Worm (Caenorhabditis elegans) whole organism, young adult: ENCODE results near the gene str-118.
"Not testable (repeated sequence)": the region's sequence is repeated elsewhere in the genome, so short reads cannot be mapped to it uniquely, and the experiment has no call there.

Experiments used
- D2030.7 ChIP-seq: fragments of 200-800 bp; sonication (Bioruptor generic); IDR thresholded peaks from 2 replicates; pipeline ENCODE4 v1.3.6; 2022; ENCODE audit warnings: missing genetic modification reagents, missing genetic modification characterization, missing compliant biosample characterization
- F10E7.11 ChIP-seq: sonication (generic microtip); optimal IDR thresholded peaks from 2 replicates; lab custom pipeline; 2017; ENCODE audit warnings: mild to moderate bottlenecking, missing genetic modification characterization, moderate library complexity, missing compliant biosample characterization
- F23B12.7 ChIP-seq: sonication (generic microtip); optimal IDR thresholded peaks from 2 replicates; lab custom pipeline; 2017; ENCODE audit warnings: missing genetic modification characterization, mild to moderate bottlenecking, missing compliant biosample characterization, antibody characterized with exemption, moderate library complexity; ENCODE audit not compliant: insufficient read depth
- F37B4.10 ChIP-seq: fragments of 200-800 bp; sonication (Bioruptor generic); IDR thresholded peaks from 2 replicates; pipeline ENCODE4 v1.3.6; 2022; ENCODE audit warnings: missing genetic modification characterization, missing compliant biosample characterization
- F57A8.1 ChIP-seq: fragments of 200-800 bp; sonication (Bioruptor generic); optimal IDR thresholded peaks from 2 replicates; lab custom pipeline; 2018; ENCODE audit warnings: mild to moderate bottlenecking, missing genetic modification characterization, moderate library complexity, missing compliant biosample characterization
- K11D2.4 ChIP-seq: fragments of 200-800 bp; sonication (Bioruptor generic); IDR thresholded peaks from 2 replicates; pipeline ENCODE4 v1.3.6; 2022; ENCODE audit warnings: missing genetic modification reagents, missing genetic modification characterization, missing compliant biosample characterization
- T07F8.4 ChIP-seq: sonication (generic microtip); optimal IDR thresholded peaks from 2 replicates; lab custom pipeline; 2016; ENCODE audit warnings: mild to moderate bottlenecking, missing genetic modification characterization, moderate library complexity, missing compliant biosample characterization
- T26A5.8 ChIP-seq: sonication (generic microtip); optimal IDR thresholded peaks from 2 replicates; lab custom pipeline; 2016; ENCODE audit warnings: missing genetic modification characterization, missing compliant biosample characterization
- Y53G8AR.9 ChIP-seq: fragments of 200-800 bp; sonication (Bioruptor generic); conservative IDR thresholded peaks from 2 replicates; pipeline ENCODE4 v1.3.6; 2022; ENCODE audit warnings: missing genetic modification reagents, missing genetic modification characterization, missing compliant biosample characterization
- Y95B8A.8 ChIP-seq: fragments of 200-800 bp; sonication (Bioruptor generic); IDR thresholded peaks from 2 replicates; pipeline ENCODE4 v1.3.6; 2022; ENCODE audit warnings: missing genetic modification reagents, missing genetic modification characterization, missing compliant biosample characterization
- ama-1 ChIP-seq, 3 experiments: fragments of 150-350 bp in 1 of 3; sonication (generic microtip) in 2 of 3; optimal IDR thresholded peaks; 2 replicates each; lab custom pipeline; 2014 to 2018; ENCODE audit warnings: missing biosample characterization in 2 of 3, missing genetic modification characterization in 2 of 3, missing genetic modification reagents in 2 of 3
- cebp-1 ChIP-seq, 2 experiments: fragments of 200-800 bp in 1 of 2; sonication (Bioruptor generic) in 1 of 2; sonication (generic microtip) in 1 of 2; IDR thresholded peaks in 1 of 2; optimal IDR thresholded peaks in 1 of 2; 2 replicates each; pipeline versions ENCODE4 v1.3.6 to Lab custom; 2017 to 2022; ENCODE audit warnings: missing compliant biosample characterization in 2 of 2, missing genetic modification characterization in 2 of 2, mild to moderate bottlenecking in 1 of 2, missing genetic modification reagents in 1 of 2, moderate library complexity in 1 of 2
- ceh-58 ChIP-seq: fragments of 200-800 bp; sonication (Bioruptor generic); IDR thresholded peaks from 2 replicates; pipeline ENCODE4 v1.3.6; 2022; ENCODE audit warnings: missing genetic modification characterization, missing compliant biosample characterization
- die-1 ChIP-seq: sonication (generic microtip); optimal IDR thresholded peaks from 2 replicates; lab custom pipeline; 2016; ENCODE audit warnings: missing genotype, mild to moderate bottlenecking, missing genetic modification characterization, missing compliant biosample characterization
- dpff-1 ChIP-seq: sonication (generic microtip); optimal IDR thresholded peaks from 2 replicates; lab custom pipeline; 2017; ENCODE audit warnings: mild to moderate bottlenecking, missing genetic modification characterization, missing compliant biosample characterization
- egrh-3 ChIP-seq: fragments of 200-800 bp; sonication (Bioruptor generic); IDR thresholded peaks from 2 replicates; pipeline ENCODE4 v1.3.6; 2022; ENCODE audit warnings: missing genetic modification reagents, missing genetic modification characterization, missing compliant biosample characterization
- ets-4 ChIP-seq: fragments of 200-800 bp; sonication (Bioruptor generic); optimal IDR thresholded peaks from 2 replicates; lab custom pipeline; 2018; ENCODE audit warnings: mild to moderate bottlenecking, missing genetic modification characterization, missing compliant biosample characterization
- gei-17 ChIP-seq: fragments of 200-800 bp; sonication (Bioruptor generic); optimal IDR thresholded peaks from 2 replicates; lab custom pipeline; 2018; ENCODE audit warnings: mild to moderate bottlenecking, missing genetic modification characterization, missing compliant biosample characterization
- hmg-1.2 ChIP-seq: fragments of 200-800 bp; sonication (Bioruptor generic); IDR thresholded peaks from 2 replicates; pipeline ENCODE4 v1.3.6; 2022; ENCODE audit warnings: missing genetic modification reagents, missing genetic modification characterization, missing compliant biosample characterization
- hsf-1 ChIP-seq: fragments of 200-800 bp; sonication (Bioruptor generic); IDR thresholded peaks from 2 replicates; pipeline ENCODE4 v1.3.6; 2022; ENCODE audit warnings: missing genetic modification reagents, missing genetic modification characterization, missing compliant biosample characterization
- let-526 ChIP-seq: fragments of 200-800 bp; sonication (Bioruptor generic); IDR thresholded peaks from 2 replicates; pipeline ENCODE4 v1.3.6; 2022; ENCODE audit warnings: missing genetic modification reagents, missing genetic modification characterization, missing compliant biosample characterization
- lin-35 ChIP-seq, 3 experiments: fragments of 150-350 bp in 2 of 3; sonication (generic microtip) in 1 of 3; optimal IDR thresholded peaks; 2 replicates each; lab custom pipeline; 2014 to 2018; ENCODE audit warnings: missing biosample characterization in 3 of 3, missing genetic modification characterization in 3 of 3, missing genetic modification reagents in 3 of 3
- lsl-1 ChIP-seq: fragments of 200-800 bp; sonication (Bioruptor generic); optimal IDR thresholded peaks from 2 replicates; lab custom pipeline; 2018; ENCODE audit warnings: mild to moderate bottlenecking, missing genetic modification characterization, moderate library complexity, missing compliant biosample characterization
- mcd-1 ChIP-seq: fragments of 200-800 bp; sonication (Bioruptor generic); IDR thresholded peaks from 2 replicates; pipeline ENCODE4 v1.3.6; 2022; ENCODE audit warnings: missing genetic modification reagents, missing genetic modification characterization, missing compliant biosample characterization
- nhr-120 ChIP-seq: fragments of 200-800 bp; sonication (Bioruptor generic); IDR thresholded peaks from 2 replicates; pipeline ENCODE4 v1.3.6; 2022; ENCODE audit warnings: missing genetic modification characterization, missing compliant biosample characterization
- pbrm-1 ChIP-seq: fragments of 200-800 bp; sonication (Bioruptor generic); IDR thresholded peaks from 2 replicates; pipeline ENCODE4 v1.3.6; 2022; ENCODE audit warnings: missing genetic modification reagents, missing genetic modification characterization, missing compliant biosample characterization
- rcor-1 ChIP-seq: fragments of 200-800 bp; sonication (Bioruptor generic); IDR thresholded peaks from 2 replicates; pipeline ENCODE4 v1.3.6; 2022; ENCODE audit warnings: missing genetic modification reagents, missing genetic modification characterization, missing compliant biosample characterization
- rpc-1 ChIP-seq, 2 experiments: fragments of 150-350 bp in 1 of 2; sonication (generic microtip) in 1 of 2; optimal IDR thresholded peaks; 2 replicates each; lab custom pipeline; 2014 to 2018; ENCODE audit warnings: missing biosample characterization in 1 of 2, missing genetic modification characterization in 1 of 2, missing genetic modification reagents in 1 of 2, missing genotype in 1 of 2
- sea-2 ChIP-seq: fragments of 200-800 bp; sonication (Bioruptor generic); IDR thresholded peaks from 2 replicates; pipeline ENCODE4 v1.3.6; 2022; ENCODE audit warnings: missing genetic modification characterization, missing compliant biosample characterization
- snpc-1.1 ChIP-seq: sonication (generic microtip); optimal IDR thresholded peaks from 2 replicates; lab custom pipeline; 2017; ENCODE audit warnings: missing genetic modification characterization, mild to moderate bottlenecking, missing compliant biosample characterization, antibody characterized with exemption, moderate library complexity, missing genotype, missing genetic modification reagents; ENCODE audit not compliant: insufficient read depth
- snpc-4 ChIP-seq, 5 experiments: fragments of 150-350 bp in 1 of 5; sonication (generic microtip) in 4 of 5; optimal IDR thresholded peaks; 2 replicates each; lab custom pipeline; 2014 to 2018; ENCODE audit warnings: missing genetic modification characterization in 5 of 5, missing biosample characterization in 3 of 5, antibody characterized with exemption in 2 of 5, mild to moderate bottlenecking in 2 of 5, missing compliant biosample characterization in 2 of 5, missing genotype in 2 of 5, moderate library complexity in 2 of 5, missing genetic modification reagents in 1 of 5
- tbx-9 ChIP-seq: sonication (generic microtip); optimal IDR thresholded peaks from 2 replicates; lab custom pipeline; 2016; ENCODE audit warnings: borderline replicate concordance, missing genetic modification characterization, inconsistent platforms, missing compliant biosample characterization
- tlf-1 ChIP-seq: fragments of 200-800 bp; sonication (Bioruptor generic); optimal IDR thresholded peaks from 2 replicates; lab custom pipeline; 2018; ENCODE audit warnings: mild to moderate bottlenecking, missing genetic modification characterization, missing compliant biosample characterization
- unc-130 ChIP-seq: sonication (generic microtip); optimal IDR thresholded peaks from 2 replicates; lab custom pipeline; 2016; ENCODE audit warnings: missing genetic modification reagents, missing genetic modification characterization, missing compliant biosample characterization
- unc-62 ChIP-seq: fragments of 150-350 bp; optimal IDR thresholded peaks from 2 replicates; lab custom pipeline; 2014; ENCODE audit warnings: missing biosample characterization, missing genetic modification reagents, missing genetic modification characterization
- xnd-1 ChIP-seq: sonication (generic microtip); optimal IDR thresholded peaks from 2 replicates; lab custom pipeline; 2016; ENCODE audit warnings: missing genotype, missing genetic modification reagents, missing genetic modification characterization, missing compliant biosample characterization
- zim-3 ChIP-seq: sonication (generic microtip); optimal IDR thresholded peaks from 2 replicates; lab custom pipeline; 2017; ENCODE audit warnings: mild to moderate bottlenecking, missing genetic modification characterization, moderate library complexity, missing compliant biosample characterization
- ztf-18 ChIP-seq: sonication (generic microtip); optimal IDR thresholded peaks from 2 replicates; lab custom pipeline; 2016; ENCODE audit warnings: missing genotype, mild to moderate bottlenecking, missing genetic modification characterization, missing compliant biosample characterization
- ztf-22 ChIP-seq: fragments of 200-800 bp; sonication (Bioruptor generic); optimal IDR thresholded peaks from 2 replicates; lab custom pipeline; 2018; ENCODE audit warnings: mild to moderate bottlenecking, missing genetic modification characterization, moderate library complexity, missing compliant biosample characterization
- ztf-3 ChIP-seq: fragments of 200-800 bp; sonication (Bioruptor generic); optimal IDR thresholded peaks from 2 replicates; lab custom pipeline; 2018; ENCODE audit warnings: mild to moderate bottlenecking, missing genetic modification characterization, missing compliant biosample characterization
- ztf-6 ChIP-seq: fragments of 200-800 bp; sonication (Bioruptor generic); IDR thresholded peaks from 2 replicates; pipeline ENCODE4 v1.3.6; 2022; ENCODE audit warnings: missing genetic modification reagents, missing genetic modification characterization, missing compliant biosample characterization

Gene str-118

DNA sequence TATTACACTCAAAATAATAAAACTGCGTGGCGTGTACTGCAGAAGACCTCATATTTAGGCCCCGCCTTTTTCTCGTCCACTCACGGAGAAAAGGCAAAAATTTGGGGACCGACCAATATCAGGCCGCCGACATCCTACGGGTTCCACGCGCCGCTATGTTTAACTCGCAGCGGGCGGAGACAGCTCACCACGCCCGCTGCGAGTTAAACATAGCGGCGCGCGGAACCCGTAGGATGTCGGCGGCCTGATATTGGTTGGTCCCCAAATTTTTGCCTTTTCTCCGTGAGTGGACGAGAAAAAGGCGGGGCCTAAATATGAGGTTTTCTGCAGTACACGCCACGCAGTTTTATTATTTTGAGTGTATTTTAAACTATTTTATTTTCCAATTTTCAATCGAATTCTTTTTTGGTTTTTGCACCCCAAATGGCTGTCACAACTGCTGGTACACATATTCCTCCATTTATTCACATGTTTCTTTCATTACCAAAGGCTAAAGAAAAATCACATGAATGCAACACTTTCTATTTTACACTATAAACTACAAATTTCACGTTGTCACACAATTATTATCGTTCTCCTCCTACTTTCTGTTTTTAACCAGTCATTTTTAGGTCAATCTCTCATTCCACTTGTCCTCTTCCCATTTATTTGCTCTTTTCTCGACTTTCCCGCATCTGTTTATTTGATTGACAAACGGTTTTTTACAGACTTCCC lies 47.8 kb upstream of the str-118 start, which contains the start of gene uda-1:
TSS of gene uda-1 (plus strand) at position 708 of the 714 bp plus-strand sequence.
- TF ChIP-seq snpc-1.1 (tag; lab: Kevin White, UChicago), result peak; percentile 76
- TF ChIP-seq hmg-1.2, result peak; percentile 57
- TF ChIP-seq snpc-4 (GFP tag; optimal IDR thresholded peaks at IDR 0.05; lab: Kevin White, UChicago), result not testable (repeated sequence)
- peak in 3 of 4 experiments; percentile 42 to 95 (median 92) for TF ChIP-seq snpc-4 (tag; optimal IDR thresholded peaks at IDR 0.05; lab: Kevin White, UChicago)
- 0 out of 2 replicates have a peak, but pooled peaks have one; percentile 34 for TF ChIP-seq rcor-1 (GFP tag; lab: Robert Waterston, UW)

ce11 chrV:10006374-10006773 lies 45.6 kb upstream of the str-118 start:
- TF ChIP-seq F37B4.10 (GFP tag; lab: Robert Waterston, UW) (no peak), dpff-1 (no peak), unc-62 (GFP tag; lab: Kevin White, UChicago) (no peak), zim-3 (tag; lab: Kevin White, UChicago) (no peak), Y95B8A.8 (no peak), Y53G8AR.9 (GFP tag; lab: Robert Waterston, UW) (no peak), mcd-1 (no peak), K11D2.4 (GFP tag; lab: Robert Waterston, UW) (no peak), F57A8.1 (GFP tag; lab: Kevin White, UChicago) (no peak), ztf-6 (GFP tag; lab: Robert Waterston, UW) (no peak), snpc-4 (GFP tag; optimal IDR thresholded peaks at IDR 0.05; lab: Kevin White, UChicago) (no peak), snpc-4 (tag; optimal IDR thresholded peaks at IDR 0.05; lab: Kevin White, UChicago) (no peak), rpc-1 (optimal IDR thresholded peaks at IDR 0.05; lab: Kevin White, UChicago) (no peak), rpc-1 (tag; optimal IDR thresholded peaks at IDR 0.05; lab: Kevin White, UChicago) (no peak), hsf-1 (no peak), lin-35 (GFP tag; optimal IDR thresholded peaks at IDR 0.05; lab: Kevin White, UChicago) (no peak), F10E7.11 (tag; lab: Kevin White, UChicago) (no peak), ceh-58 (GFP tag; lab: Robert Waterston, UW) (no peak), ztf-18 (tag; lab: Kevin White, UChicago) (no peak), nhr-120 (GFP tag; lab: Robert Waterston, UW) (no peak)

- TF ChIP-seq cebp-1 (GFP tag; IDR thresholded peaks at IDR 0.05; lab: Robert Waterston, UW) (no peak), cebp-1 (tag; optimal IDR thresholded peaks at IDR 0.05; lab: Kevin White, UChicago) (peak; percentile 14), unc-130 (GFP tag; lab: Kevin White, UChicago) (no peak), xnd-1 (tag; lab: Kevin White, UChicago) (no peak), tlf-1 (GFP tag; lab: Kevin White, UChicago) (no peak), T07F8.4 (tag; lab: Kevin White, UChicago) (no peak)
Observed at ce11 chrV:10007484-10007883, 44.5 kb upstream of the str-118 start.

DNA sequence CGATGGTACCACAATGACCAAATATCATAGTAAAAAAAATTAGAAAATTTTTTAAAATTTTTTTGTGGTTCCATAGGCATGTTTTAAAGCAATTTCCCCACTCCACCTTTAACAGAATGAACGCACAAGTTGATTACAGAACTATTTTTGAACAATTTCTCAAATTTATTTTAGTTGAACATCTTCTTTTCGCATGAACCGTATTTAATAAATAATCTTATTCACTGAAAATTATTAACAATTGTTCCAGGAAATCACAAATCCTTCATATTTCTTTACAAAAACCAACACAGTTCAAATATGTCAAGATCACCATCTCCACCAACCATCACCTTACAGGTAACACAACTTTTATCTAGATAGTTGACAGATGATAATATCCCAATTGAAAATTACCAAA lies 40.3 kb upstream of the str-118 start, which contains the start of gene lea-1:
TSS of gene lea-1 (plus strand) at position 301 of the 400 bp plus-strand sequence.
- TF ChIP-seq let-526 (GFP tag; lab: Robert Waterston, UW), result no peak
- TF ChIP-seq ama-1 (optimal IDR thresholded peaks at IDR 0.05; lab: Kevin White, UChicago), result no peak
- TF ChIP-seq ama-1 (GFP tag; optimal IDR thresholded peaks at IDR 0.05; lab: Kevin White, UChicago), result no peak
- no peak for TF ChIP-seq lsl-1 (GFP tag; lab: Kevin White, UChicago)
- TF ChIP-seq ets-4, result no peak
- TF ChIP-seq egrh-3 (GFP tag; lab: Robert Waterston, UW), result no peak
- no peak for TF ChIP-seq pbrm-1 (GFP tag; lab: Robert Waterston, UW)
- no peak for TF ChIP-seq ztf-3 (GFP tag; lab: Kevin White, UChicago)
- no peak for TF ChIP-seq ztf-22 (GFP tag; lab: Kevin White, UChicago)
- TF ChIP-seq gei-17 (GFP tag; lab: Kevin White, UChicago), result no peak
- no peak for TF ChIP-seq D2030.7 (GFP tag; lab: Robert Waterston, UW)
- no peak for TF ChIP-seq sea-2
- TF ChIP-seq tbx-9, result no peak
- no peak for TF ChIP-seq K11D2.4 (GFP tag; lab: Robert Waterston, UW)
- TF ChIP-seq F23B12.7 (tag; lab: Kevin White, UChicago), result no peak
- no peak for TF ChIP-seq T26A5.8
- no peak for TF ChIP-seq die-1 (tag; lab: Kevin White, UChicago)
